Worm (Caenorhabditis elegans): ENCODE results near the gene F17C11.6.

F17C11.6 gene

ce11 chrV:10940571-10940991 lies 14.3 kb upstream of the F17C11.6 start (continued):
- TF ChIP-seq sup-37 (GFP tag; optimal IDR thresholded peaks at IDR 0.05) = no peak
- TF ChIP-seq aly-2 (tag; optimal IDR thresholded peaks at IDR 0.05) = peak; percentile 6
- TF ChIP-seq hlh-4 (tag; optimal IDR thresholded peaks at IDR 0.05) = no peak
- no peak for TF ChIP-seq vab-15 (tag; optimal IDR thresholded peaks at IDR 0.05)
- TF ChIP-seq nhr-28 (tag; optimal IDR thresholded peaks at IDR 0.05) = no peak
- peak in 2 of 3 experiments; percentile 13 to 58 for TF ChIP-seq ceh-82 (tag; optimal IDR thresholded peaks at IDR 0.05)
- peak in 1 of 2 experiments; percentile 53 for TF ChIP-seq mdl-1 (tag; optimal IDR thresholded peaks at IDR 0.05)
- TF ChIP-seq nhr-20 (tag; optimal IDR thresholded peaks at IDR 0.05) = peak; percentile 73
- TF ChIP-seq irx-1 (tag; optimal IDR thresholded peaks at IDR 0.05) = no peak
- no peak for TF ChIP-seq egl-27 (tag; optimal IDR thresholded peaks at IDR 0.05)
- peak; percentile 85 for TF ChIP-seq lin-14 (GFP tag; optimal IDR thresholded peaks at IDR 0.05)
- TF ChIP-seq skn-1 (tag; optimal IDR thresholded peaks at IDR 0.05) = peak; percentile 66
- no peak for TF ChIP-seq tlp-1 (tag; optimal IDR thresholded peaks at IDR 0.05)
- TF ChIP-seq lin-35 (GFP tag; optimal IDR thresholded peaks at IDR 0.05) = peak; percentile 43 to 61
- TF ChIP-seq hlh-17 (GFP tag; optimal IDR thresholded peaks at IDR 0.05; ENCODE audit: borderline replicate concordance) = no peak
- TF ChIP-seq lir-3 (tag; optimal IDR thresholded peaks at IDR 0.05; ENCODE audit: poor library complexity) = no peak
- no peak for TF ChIP-seq pag-3 (tag; optimal IDR thresholded peaks at IDR 0.05; ENCODE audit: borderline replicate concordance, insufficient read depth)
- TF ChIP-seq fkh-4 (tag; optimal IDR thresholded peaks at IDR 0.05; ENCODE audit: borderline replicate concordance) = no peak
- peak; percentile 24 for TF ChIP-seq tbx-2 (tag; optimal IDR thresholded peaks at IDR 0.05)
- TF ChIP-seq blmp-1 (tag; optimal IDR thresholded peaks at IDR 0.05) = peak; percentile 93
- peak; percentile 62 for TF ChIP-seq fos-1 (tag; optimal IDR thresholded peaks at IDR 0.05)
- no peak for TF ChIP-seq lin-13 (GFP tag; optimal IDR thresholded peaks at IDR 0.05)
- TF ChIP-seq pqm-1 (tag; optimal IDR thresholded peaks at IDR 0.05) = peak; percentile 16
- no peak for TF ChIP-seq aha-1 (tag; optimal IDR thresholded peaks at IDR 0.05)
- peak; percentile 87 for TF ChIP-seq nhr-85 (tag)
- TF ChIP-seq nhr-19 (GFP tag; conservative IDR thresholded peaks at IDR 0.05) = peak; percentile 66
- TF ChIP-seq isw-1 (GFP tag; IDR thresholded peaks at IDR 0.05) = no peak
- TF ChIP-seq ceh-88 (GFP tag; IDR thresholded peaks at IDR 0.05) = no peak
- peak; percentile 57 for TF ChIP-seq nhr-47 (tag; optimal IDR thresholded peaks at IDR 0.05)
- peak; percentile 50 for TF ChIP-seq nhr-90 (tag; optimal IDR thresholded peaks at IDR 0.05; ENCODE audit: poor library complexity)
- TF ChIP-seq unc-98 (GFP tag; IDR thresholded peaks at IDR 0.05) = no peak
- TF ChIP-seq ceh-90 (tag; optimal IDR thresholded peaks at IDR 0.05) = peak; percentile 14
- no peak for TF ChIP-seq ceh-8 (GFP tag; optimal IDR thresholded peaks at IDR 0.05)
- no peak for TF ChIP-seq Y116A8C.19 (tag; optimal IDR thresholded peaks at IDR 0.05; ENCODE audit: borderline replicate concordance)
- peak; percentile 62 for TF ChIP-seq jun-1 (tag; optimal IDR thresholded peaks at IDR 0.05)
- peak; percentile 4 to 32 (median 30) for TF ChIP-seq dpl-1 (GFP tag; optimal IDR thresholded peaks at IDR 0.05)
- no peak for TF ChIP-seq F16B12.6 (tag; optimal IDR thresholded peaks at IDR 0.05)
- peak; percentile 53 to 70 for TF ChIP-seq lsy-2 (tag; optimal IDR thresholded peaks at IDR 0.05)
- TF ChIP-seq efl-1 (optimal IDR thresholded peaks at IDR 0.05) = peak; percentile 38 to 67
- TF ChIP-seq efl-1 (GFP tag; optimal IDR thresholded peaks at IDR 0.05 in 1 of 2) = no peak
- peak; percentile 7 for TF ChIP-seq fkh-8 (tag; optimal IDR thresholded peaks at IDR 0.05)
- TF ChIP-seq ceh-63 (GFP tag; optimal IDR thresholded peaks at IDR 0.05) = no peak
- TF ChIP-seq lin-39 (tag; optimal IDR thresholded peaks at IDR 0.05) = no peak
- peak; percentile 79 for TF ChIP-seq nhr-77 (tag; optimal IDR thresholded peaks at IDR 0.05)
- no peak for TF ChIP-seq grh-1 (GFP tag; IDR thresholded peaks at IDR 0.05)
- TF ChIP-seq mep-1 (tag; optimal IDR thresholded peaks at IDR 0.05) = peak; percentile 79
- TF ChIP-seq elt-2 (tag; optimal IDR thresholded peaks at IDR 0.05) = peak; percentile 95
- TF ChIP-seq mef-2 (tag; optimal IDR thresholded peaks at IDR 0.05) = no peak
- no peak for TF ChIP-seq nhr-76 (tag; optimal IDR thresholded peaks at IDR 0.05)
- TF ChIP-seq xbp-1 (tag; optimal IDR thresholded peaks at IDR 0.05) = peak; percentile 24
- TF ChIP-seq zip-4 (GFP tag; optimal IDR thresholded peaks at IDR 0.05) = peak; percentile 71
- TF ChIP-seq zag-1 (tag; optimal IDR thresholded peaks at IDR 0.05) = no peak
- peak in 3 of 6 experiments; percentile 19 to 83 (median 61) for TF ChIP-seq elt-3 (tag; optimal IDR thresholded peaks at IDR 0.05)

All from whole organism, L1 larva.